Fruit fly (Drosophila melanogaster): ENCODE data around the gene BG642163.

The BG642163 gene

DNA sequence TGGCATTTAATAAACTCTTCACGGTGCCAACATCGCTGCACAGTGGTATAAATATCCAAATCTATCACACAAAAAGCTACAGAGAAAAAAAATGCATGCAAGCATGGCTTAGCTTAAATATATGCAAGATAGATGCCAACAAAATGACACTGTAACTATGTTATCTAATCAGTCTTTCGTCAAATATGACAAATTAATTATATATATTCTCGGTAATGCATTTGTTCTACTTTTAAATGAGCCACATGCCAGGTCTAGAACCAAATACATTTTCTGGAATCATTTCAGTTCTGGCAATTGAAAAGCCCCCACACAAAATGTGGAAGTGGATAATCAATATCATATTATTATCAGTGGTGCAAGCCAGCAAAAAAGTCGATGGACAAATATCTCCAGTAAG is at the start of gene BG642163:
Gene BG642163, plus strand, starts transcription at position 301 of the 400 bp plus-strand sequence.
- TF ChIP-seq noc (tag; optimal IDR thresholded peaks at IDR 0.05), result no peak

DNA sequence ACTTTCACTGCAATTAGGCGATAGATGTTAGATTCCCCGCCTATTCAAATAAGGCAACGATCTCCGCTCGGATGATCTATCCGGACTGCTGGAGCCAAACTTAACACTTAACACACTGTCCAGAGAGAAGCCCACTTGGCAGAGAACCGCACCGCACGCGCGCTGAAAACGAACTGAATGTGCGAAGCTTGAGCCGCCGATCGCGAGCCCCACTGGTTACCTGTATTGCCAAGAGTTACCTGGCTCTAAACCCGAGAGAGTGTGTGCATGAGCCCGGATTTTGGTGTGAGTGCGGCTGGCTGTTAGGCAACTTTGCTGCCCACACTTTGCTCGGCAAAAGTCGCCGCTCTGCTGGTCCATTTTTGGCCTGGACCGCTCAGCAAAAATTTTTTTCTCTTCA is 49.3 kb upstream of the BG642163 start:
- no peak for TF ChIP-seq noc (tag; optimal IDR thresholded peaks at IDR 0.05)

DNA sequence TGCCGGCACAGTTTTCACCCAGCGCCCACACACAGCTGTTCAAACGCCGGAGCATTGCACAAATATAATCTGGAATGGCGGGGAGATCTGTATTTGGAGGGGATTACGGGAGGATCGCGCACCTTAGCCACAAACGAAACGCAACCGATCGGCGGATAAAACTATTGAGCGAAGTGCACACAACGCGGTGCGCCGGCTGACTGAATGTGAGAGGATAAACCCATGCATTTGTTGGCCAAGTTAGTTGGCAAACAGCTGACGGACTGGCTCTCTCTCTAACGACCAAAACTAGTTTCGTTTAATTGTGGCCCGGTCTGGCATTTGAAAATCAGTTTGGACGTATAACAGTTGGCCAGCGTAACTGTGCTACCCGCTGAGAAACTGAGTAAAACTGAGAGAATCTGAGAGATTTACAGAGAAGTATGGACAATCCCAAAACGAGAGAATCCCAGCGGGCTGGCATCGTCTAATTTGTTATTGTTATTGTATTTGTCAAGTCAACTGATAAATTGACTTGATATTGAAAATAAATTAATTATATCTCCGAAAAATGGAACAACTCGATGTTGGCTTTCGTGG is 46.2 kb upstream of the BG642163 start:
- no peak for TF ChIP-seq noc (tag; optimal IDR thresholded peaks at IDR 0.05)

dm6 chr2L:4596686-4597085 is 44.4 kb upstream of the BG642163 start:
- TF ChIP-seq noc (tag; optimal IDR thresholded peaks at IDR 0.05), result no peak

- no peak for TF ChIP-seq noc (tag; optimal IDR thresholded peaks at IDR 0.05)
Observed at dm6 chr2L:4597580-4597979, 43.5 kb upstream of the BG642163 start.

DNA sequence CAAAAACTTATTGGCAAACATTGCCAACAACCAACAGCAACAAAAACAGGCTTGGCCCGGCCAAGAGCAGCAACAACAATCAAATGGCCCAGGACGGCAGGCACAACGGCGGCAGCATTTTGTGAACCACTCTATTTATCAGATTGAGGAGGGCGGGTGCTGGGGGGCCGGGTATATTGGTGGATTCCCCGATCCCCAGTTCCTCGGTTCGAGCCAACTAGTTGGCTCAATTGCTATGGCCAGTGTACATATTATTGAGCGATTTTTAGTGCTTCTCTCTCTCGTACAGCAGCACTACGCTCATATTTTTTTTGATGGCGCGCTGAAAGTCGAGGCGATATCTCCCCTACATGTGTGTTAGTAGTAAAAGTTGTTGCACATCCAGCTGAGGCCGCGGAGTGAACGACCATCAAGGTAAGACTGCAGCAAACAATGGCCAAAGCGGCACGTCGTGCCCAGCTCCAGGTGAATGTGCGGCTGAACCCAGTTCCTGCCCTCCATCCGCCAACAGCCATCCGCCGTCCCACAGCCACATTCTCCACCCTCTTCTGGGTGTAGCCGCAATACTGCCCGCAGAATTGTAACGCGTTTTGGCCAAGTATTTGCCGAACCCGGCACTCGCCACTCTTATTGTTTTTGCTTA is 41.2 kb upstream of the BG642163 start:
- no peak for TF ChIP-seq noc (tag; optimal IDR thresholded peaks at IDR 0.05)

DNA sequence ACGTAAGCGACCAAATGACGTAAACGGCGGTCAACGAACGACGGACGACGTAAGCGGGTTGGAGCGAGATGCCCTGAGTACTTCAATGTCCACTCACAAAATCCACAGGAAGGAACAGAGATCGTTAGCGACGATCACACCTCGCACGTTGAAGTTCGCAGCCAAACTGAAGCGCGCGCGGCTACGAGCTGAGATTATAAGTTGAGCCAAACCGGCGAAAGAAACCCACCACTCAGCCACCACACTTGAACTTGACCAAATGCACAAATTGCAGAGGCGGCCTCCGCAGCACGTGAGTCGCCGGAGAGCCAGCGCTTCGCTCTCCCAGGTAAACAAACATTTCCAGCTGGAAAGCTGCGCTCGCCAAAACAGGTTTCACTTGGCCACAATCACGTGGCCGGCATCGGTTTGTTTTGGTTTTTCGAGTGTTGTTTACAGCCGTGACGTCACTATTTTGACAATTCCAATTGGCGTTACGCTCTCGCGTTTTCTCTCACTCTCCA is 26.9 kb upstream of the BG642163 start, which contains the start of gene dpy:
Gene dpy, minus strand, starts transcription at position 161 of the 503 bp plus-strand sequence.
- no peak for TF ChIP-seq noc (tag; optimal IDR thresholded peaks at IDR 0.05)

DNA sequence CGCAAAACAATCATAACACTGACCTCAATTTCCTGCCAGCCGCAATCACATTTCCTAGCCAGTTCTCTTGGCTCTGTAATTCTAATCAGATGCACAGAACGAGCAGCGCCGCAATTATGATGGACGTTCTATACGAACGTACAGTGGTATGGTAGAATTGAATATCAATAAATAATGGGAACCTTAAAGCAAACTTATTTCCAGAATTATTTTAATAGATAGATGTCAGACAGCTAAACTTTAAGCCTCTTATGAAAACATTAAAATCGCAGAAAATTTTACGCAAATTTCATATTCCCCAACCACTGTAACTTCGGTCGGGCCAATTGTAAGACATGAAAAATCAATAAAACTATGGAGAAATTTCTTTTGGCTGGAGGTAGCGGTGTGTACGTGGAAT is 21.9 kb upstream of the BG642163 start:
- no peak for TF ChIP-seq noc (tag; optimal IDR thresholded peaks at IDR 0.05)

dm6 chr2L:4621926-4622325 is 19.2 kb upstream of the BG642163 start:
- no peak for TF ChIP-seq noc (tag; optimal IDR thresholded peaks at IDR 0.05)

dm6 chr2L:4626994-4627393 is 14.1 kb upstream of the BG642163 start:
- TF ChIP-seq noc (tag; optimal IDR thresholded peaks at IDR 0.05), result no peak

DNA sequence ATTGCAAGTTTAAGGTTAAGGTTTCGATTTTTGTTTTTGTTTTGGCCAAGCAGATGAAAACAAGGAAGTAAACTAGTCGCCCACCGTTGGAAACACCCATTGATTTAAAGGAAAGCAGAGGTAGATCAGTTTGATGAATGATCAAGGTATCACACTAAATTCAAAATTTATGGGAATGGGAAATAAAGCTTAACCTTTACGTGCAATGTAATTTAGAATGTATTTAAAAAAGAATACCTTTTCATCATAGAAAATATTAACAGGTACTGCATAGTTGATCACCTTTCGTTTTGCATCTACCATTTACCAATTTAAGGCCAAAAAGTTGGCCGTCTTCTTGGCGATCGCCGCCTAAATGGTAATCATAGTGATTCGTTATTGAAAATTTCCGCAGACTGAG is 8.1 kb upstream of the BG642163 start:
- TF ChIP-seq noc (tag; optimal IDR thresholded peaks at IDR 0.05), result no peak

dm6 chr2L:4635376-4635775 is 5.7 kb upstream of the BG642163 start:
- TF ChIP-seq noc (tag; optimal IDR thresholded peaks at IDR 0.05), result no peak

DNA sequence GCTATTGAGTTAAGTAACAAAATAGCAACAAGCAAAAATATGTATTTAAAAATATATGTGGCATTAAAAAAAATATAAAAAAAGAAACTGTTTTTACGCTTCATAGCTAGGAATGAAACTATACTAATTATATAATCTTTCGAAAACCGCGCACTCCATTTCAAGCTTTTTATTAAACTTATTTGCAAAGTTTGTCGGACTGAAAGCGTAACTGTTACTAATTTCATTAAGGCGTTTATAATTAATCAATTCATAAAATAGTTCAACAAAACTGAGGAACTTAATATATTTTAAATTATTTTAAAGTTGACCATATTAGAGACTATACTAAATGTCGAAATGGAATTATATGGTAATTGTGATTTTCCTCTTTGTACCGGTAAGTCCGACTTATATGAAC is 1.6 kb downstream of the BG642163 start, which contains the start of gene CG15635:
Gene CG15635, plus strand, starts transcription at position 301 of the 400 bp plus-strand sequence.
- no peak for TF ChIP-seq noc (tag; optimal IDR thresholded peaks at IDR 0.05)

dm6 chr2L:4646751-4647150 is 5.7 kb downstream of the BG642163 start, which contains the start of gene CG43798:
TSS of gene CG43798 (plus strand) at chr2L:4647051.
- TF ChIP-seq noc (tag; optimal IDR thresholded peaks at IDR 0.05), result no peak

DNA sequence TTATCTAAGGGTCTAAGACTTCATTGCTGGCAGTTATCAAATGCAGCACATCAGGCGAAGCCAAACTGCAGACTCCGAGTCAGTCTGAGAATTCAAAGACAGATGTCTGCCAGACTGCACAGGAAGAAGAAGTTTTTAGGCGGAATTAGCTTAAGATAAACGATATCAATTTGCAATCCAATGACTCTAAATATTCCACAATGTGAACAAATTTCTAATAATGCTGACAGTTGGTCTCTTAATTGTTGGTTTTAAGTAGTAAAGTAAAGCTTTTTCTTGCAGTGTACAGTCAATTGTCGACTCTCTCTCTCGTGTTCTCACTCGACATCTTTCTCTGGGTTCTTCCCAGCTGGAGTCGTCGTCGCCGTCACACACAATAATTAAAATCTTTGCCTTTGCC is 7.7 kb downstream of the BG642163 start:
- no peak for TF ChIP-seq noc (tag; optimal IDR thresholded peaks at IDR 0.05)

- no peak for TF ChIP-seq noc (tag; optimal IDR thresholded peaks at IDR 0.05)
Observed at dm6 chr2L:4650752-4651453, 9.8 kb downstream of the BG642163 start, which contains the start of gene CG3355. TSS of gene CG3355 (plus strand) at chr2L:4651403.

- TF ChIP-seq noc (tag; optimal IDR thresholded peaks at IDR 0.05), result no peak
Observed at dm6 chr2L:4660932-4661331, 19.8 kb downstream of the BG642163 start.

All from whole organism, larva.